Fruit fly (Drosophila melanogaster) Kc167 (cell line): Measurements from ENCODE around the gene zfh1.

ENCODE experiments used
- Myc ChIP-seq: fragments of >200 bp; optimal IDR thresholded peaks from 2 replicates; lab custom pipeline; 2017; ENCODE audit warnings: missing external identifiers
- Sin3A ChIP-seq: fragments of >200 bp; optimal IDR thresholded peaks from 2 replicates; lab custom pipeline; 2018; ENCODE audit warnings: missing external identifiers
- h ChIP-seq: fragments of >200 bp; optimal IDR thresholded peaks from 3 replicates; lab custom pipeline; 2018; ENCODE audit warnings: missing external identifiers
- insv ChIP-seq: fragments of >200 bp; optimal IDR thresholded peaks from 3 replicates; lab custom pipeline; 2018; ENCODE audit warnings: missing external identifiers
- psq ChIP-seq: fragments of >200 bp; optimal IDR thresholded peaks from 2 replicates; lab custom pipeline; 2017; ENCODE audit warnings: missing external identifiers

DNA sequence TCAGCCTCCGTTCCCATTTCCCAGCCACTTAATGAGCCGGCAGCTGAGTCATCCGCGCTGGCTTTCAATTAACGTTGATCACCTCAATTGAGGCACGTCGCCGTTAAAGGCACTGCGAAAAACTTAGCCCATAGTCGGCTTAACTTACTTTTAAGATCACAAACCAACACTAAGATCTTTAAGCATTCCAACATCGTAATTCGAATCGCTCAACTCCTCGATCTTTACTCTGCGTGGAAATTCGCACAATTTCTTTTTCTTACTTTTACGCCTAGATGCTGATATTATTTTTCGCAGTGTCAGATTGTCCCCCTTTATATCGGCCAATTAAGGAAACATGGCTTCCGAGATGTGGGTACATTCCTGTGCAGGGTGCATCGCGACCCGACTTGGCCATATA, 43.4 kb upstream of the zfh1 start:
- TF ChIP-seq psq (lab: Kevin White, UChicago) (no peak), insv (lab: Kevin White, UChicago) (no peak), h (no peak), Myc (lab: Kevin White, UChicago) (no peak), Sin3A (lab: Kevin White, UChicago) (no peak)
